Worm (Caenorhabditis elegans): Measurements from ENCODE around the gene Y49F6B.13.

DNA sequence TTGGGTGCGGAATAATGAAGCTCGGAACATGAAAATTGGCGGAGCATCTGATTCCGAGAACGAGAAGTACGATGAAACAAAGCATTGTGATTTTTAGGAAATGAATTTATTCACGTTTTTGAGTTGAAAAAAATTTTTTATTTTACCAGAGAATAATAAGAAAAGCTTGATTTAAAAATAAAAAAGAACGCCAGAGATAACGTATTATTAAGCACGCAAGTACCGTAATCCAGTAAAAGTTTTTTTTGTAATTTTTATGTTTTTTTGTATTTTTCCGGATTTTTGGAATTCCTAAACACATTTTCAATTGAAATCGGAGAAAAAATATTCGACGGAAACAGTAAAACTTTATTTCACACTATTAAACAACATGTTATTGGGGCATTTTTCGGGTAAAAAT, 28.3 kb downstream of the Y49F6B.13 start, which contains the start of gene C16C8.22:
- TF ChIP-seq him-1 (tag; optimal IDR thresholded peaks at IDR 0.05) (no peak), dao-5 (tag; optimal IDR thresholded peaks at IDR 0.05) (no peak)
